Fruit fly (Drosophila melanogaster) whole organism: ENCODE measurements around the gene CG7506.

Experiments used
- CG8478 ChIP-seq: fragments of >200 bp; optimal IDR thresholded peaks from 2 replicates; lab custom pipeline; 2018; ENCODE audit warnings: inconsistent platforms
- Dll ChIP-seq: fragments of >200 bp; optimal IDR thresholded peaks from 2 replicates; lab custom pipeline; 2017
- EcR ChIP-seq, 2 experiments: fragments of >200 bp; optimal IDR thresholded peaks; 2 replicates each; lab custom pipeline; 2017; ENCODE audit warnings: missing biosample characterization in 2 of 2, missing genetic modification characterization in 2 of 2, missing genetic modification reagents in 2 of 2
- pan ChIP-seq: fragments of >200 bp; optimal IDR thresholded peaks from 2 replicates; lab custom pipeline; 2017
- psq ChIP-seq: fragments of >200 bp; optimal IDR thresholded peaks from 2 replicates; lab custom pipeline; 2017
- usp ChIP-seq: fragments of >200 bp; optimal IDR thresholded peaks from 2 replicates; lab custom pipeline; 2017; ENCODE audit warnings: missing biosample characterization, missing genetic modification characterization, mixed read lengths

CG7506 gene

DNA sequence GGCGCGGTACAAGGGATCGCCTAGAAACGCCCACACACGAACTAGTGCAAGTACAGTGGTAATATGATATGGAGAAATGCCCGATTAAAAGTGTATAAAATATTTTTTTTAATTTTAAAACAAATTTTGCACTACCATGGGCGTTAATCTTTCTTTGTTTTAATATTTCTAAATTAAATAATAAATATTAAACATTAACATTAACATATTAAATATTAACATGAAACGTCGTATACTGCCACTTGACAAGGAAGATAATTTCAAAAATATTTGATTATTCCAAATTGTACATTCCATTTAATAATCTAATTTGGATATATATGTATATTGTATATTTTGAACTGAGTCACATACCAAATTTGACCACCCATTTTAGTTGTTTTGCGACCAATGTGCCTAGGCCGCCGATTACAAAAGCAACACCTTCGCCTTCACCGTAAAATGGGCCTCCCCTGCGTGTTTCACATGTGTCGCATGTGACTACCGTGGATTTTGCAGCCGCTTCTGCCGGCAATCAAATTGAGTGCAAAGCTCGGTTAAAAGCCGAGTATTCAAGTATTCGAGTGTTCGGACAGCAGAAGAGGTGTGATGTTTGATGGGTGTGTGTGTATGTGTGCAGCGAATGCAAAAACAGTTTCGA is 49.2 kb downstream of the CG7506 start:
- TF ChIP-seq psq, result no peak
- TF ChIP-seq CG8478 (lab: Kevin White, UChicago), result no peak
- TF ChIP-seq EcR (GFP tag; optimal IDR thresholded peaks at IDR 0.05; lab: Kevin White, UChicago), result no peak
- TF ChIP-seq usp (GFP tag; lab: Kevin White, UChicago), result no peak
- no peak for TF ChIP-seq pan
- no peak for TF ChIP-seq Dll (lab: Kevin White, UChicago)

DNA sequence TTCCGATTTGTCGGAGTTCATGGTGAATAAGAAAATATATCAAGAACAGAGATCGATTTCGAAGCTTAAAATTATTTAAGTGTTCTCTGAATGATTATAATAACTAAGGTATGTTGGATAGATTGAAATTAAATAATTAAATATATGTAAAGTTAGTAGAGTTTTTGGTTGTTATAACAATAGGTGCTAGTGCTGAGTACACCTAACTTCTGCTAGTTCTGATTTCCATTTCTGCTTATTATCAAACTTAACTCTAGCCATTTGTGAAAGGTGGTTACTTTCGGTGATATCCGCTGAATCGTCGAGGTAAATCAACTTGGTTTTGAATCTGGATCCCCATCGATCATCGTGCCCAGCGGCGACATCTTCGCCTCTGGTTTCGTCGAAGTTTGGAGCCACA is 50.5 kb downstream of the CG7506 start, which contains the start of gene t-Grip84:
Gene t-Grip84, minus strand, starts transcription at position 101 of the 400 bp plus-strand sequence.
- TF ChIP-seq CG8478 (lab: Kevin White, UChicago) (no peak), usp (GFP tag; lab: Kevin White, UChicago) (no peak), Dll (lab: Kevin White, UChicago) (no peak), pan (no peak), EcR (GFP tag; optimal IDR thresholded peaks at IDR 0.05; lab: Kevin White, UChicago) (no peak), psq (no peak)
